Fruit fly (Drosophila melanogaster): ENCODE measurements around the gene usp.

usp gene

dm6 chrX:2041312-2041918 is 696 bp downstream of the usp start, which contains the start of gene CG4313 (continued):
- TF ChIP-seq topi (GFP tag; optimal IDR thresholded peaks at IDR 0.05), result peak; percentile 77
- peak; percentile 65 for TF ChIP-seq Sox15 (GFP tag; optimal IDR thresholded peaks at IDR 0.05)
- no peak for TF ChIP-seq Blimp-1 (GFP tag; optimal IDR thresholded peaks at IDR 0.05)
- TF ChIP-seq CG16779 (tag; optimal IDR thresholded peaks at IDR 0.05), result no peak
- peak; percentile 81 for TF ChIP-seq esn (GFP tag; optimal IDR thresholded peaks at IDR 0.05)
- TF ChIP-seq CG11902 (GFP tag; optimal IDR thresholded peaks at IDR 0.05), result peak; percentile 41
- TF ChIP-seq Hr38 (GFP tag; optimal IDR thresholded peaks at IDR 0.05), result no peak
- TF ChIP-seq net (GFP tag; optimal IDR thresholded peaks at IDR 0.05), result peak; percentile 43
- TF ChIP-seq achi (GFP tag; optimal IDR thresholded peaks at IDR 0.05), result peak; percentile 59
- TF ChIP-seq Met (GFP tag; optimal IDR thresholded peaks at IDR 0.05), result peak; percentile 76
- TF ChIP-seq CG3919 (GFP tag; optimal IDR thresholded peaks at IDR 0.05), result peak; percentile 63
- TF ChIP-seq Smox (GFP tag; optimal IDR thresholded peaks at IDR 0.05), result peak; percentile 74
- peak; percentile 43 for TF ChIP-seq Ets96B (tag; optimal IDR thresholded peaks at IDR 0.05)
- peak; percentile 64 for TF ChIP-seq CG6808 (GFP tag; optimal IDR thresholded peaks at IDR 0.05)
- peak; percentile 3 for TF ChIP-seq dac (GFP tag; optimal IDR thresholded peaks at IDR 0.05)
- peak; percentile 72 for TF ChIP-seq Ets21C (GFP tag; optimal IDR thresholded peaks at IDR 0.05)
- peak; percentile 61 for TF ChIP-seq CG8319 (GFP tag; optimal IDR thresholded peaks at IDR 0.05)
- peak; percentile 38 for TF ChIP-seq CG7368 (GFP tag; optimal IDR thresholded peaks at IDR 0.05)
- TF ChIP-seq fd85E (GFP tag; optimal IDR thresholded peaks at IDR 0.05), result no peak
- TF ChIP-seq CG9139 (GFP tag; optimal IDR thresholded peaks at IDR 0.05), result peak; percentile 43
- TF ChIP-seq CG6163 (GFP tag; IDR thresholded peaks at IDR 0.05), result no peak; the same call in 2 of the 3 replicates
- peak; percentile 68 for TF ChIP-seq CG6792 (GFP tag; optimal IDR thresholded peaks at IDR 0.05)
- TF ChIP-seq acj6 (GFP tag; optimal IDR thresholded peaks at IDR 0.05), result peak; percentile 66
- peak; percentile 37 for TF ChIP-seq spab (GFP tag; optimal IDR thresholded peaks at IDR 0.05)
- TF ChIP-seq CG34406 (GFP tag; optimal IDR thresholded peaks at IDR 0.05), result peak; percentile 64
- peak; percentile 69 for TF ChIP-seq CG3032 (tag; optimal IDR thresholded peaks at IDR 0.05)
- TF ChIP-seq CG11294 (GFP tag; IDR thresholded peaks at IDR 0.05), result no peak; the same call in 1 of the 2 replicates
- peak; percentile 75 for TF ChIP-seq Hr39 (GFP tag; optimal IDR thresholded peaks at IDR 0.05)
- peak; percentile 54 for TF ChIP-seq CG6276 (GFP tag; optimal IDR thresholded peaks at IDR 0.05)
- peak; percentile 84 for TF ChIP-seq lz (GFP tag; optimal IDR thresholded peaks at IDR 0.05)
- no peak; the same call in 1 of the 3 replicates for TF ChIP-seq eg (GFP tag; IDR thresholded peaks at IDR 0.05)
- TF ChIP-seq CG8632 (GFP tag; optimal IDR thresholded peaks at IDR 0.05), result peak; percentile 42
- TF ChIP-seq Eip93F (GFP tag; optimal IDR thresholded peaks at IDR 0.05), result no peak
- TF ChIP-seq salr (GFP tag; optimal IDR thresholded peaks at IDR 0.05), result peak; percentile 5 to 40
- peak; percentile 70 for TF ChIP-seq Eip75B (GFP tag; optimal IDR thresholded peaks at IDR 0.05)
- TF ChIP-seq CG32006 (GFP tag; optimal IDR thresholded peaks at IDR 0.05), result peak; percentile 65
- TF ChIP-seq dsx (GFP tag; optimal IDR thresholded peaks at IDR 0.05; ENCODE audit: poor library complexity, severe bottlenecking), result peak; percentile 33
- TF ChIP-seq CG6854 (GFP tag; optimal IDR thresholded peaks at IDR 0.05), result no peak
- no peak for TF ChIP-seq fkh (GFP tag; optimal IDR thresholded peaks at IDR 0.05)
- TF ChIP-seq CG10631 (GFP tag; optimal IDR thresholded peaks at IDR 0.05), result peak; percentile 70
- TF ChIP-seq Gug (GFP tag; IDR thresholded peaks at IDR 0.05), result 0 out of 2 replicates have a peak, but pooled peaks have one; percentile 26
- peak; percentile 81 for TF ChIP-seq CG31627 (GFP tag; optimal IDR thresholded peaks at IDR 0.05)
- TF ChIP-seq vri (GFP tag; optimal IDR thresholded peaks at IDR 0.05), result peak; percentile 68
